Worm (Caenorhabditis elegans) whole organism, mixed stage, embryonic: ENCODE data around the gene F32D8.12.

Experiments
- ces-1 ChIP-seq: fragments of 150-350 bp; optimal IDR thresholded peaks from 2 replicates; lab custom pipeline; 2014; ENCODE audit warnings: missing biosample characterization, missing genetic modification reagents, missing genetic modification characterization
- elt-1 ChIP-seq: sonication (generic microtip); optimal IDR thresholded peaks from 2 replicates; lab custom pipeline; 2017; ENCODE audit warnings: missing genetic modification characterization, mild to moderate bottlenecking, missing compliant biosample characterization, antibody characterized with exemption, moderate library complexity, borderline replicate concordance; ENCODE audit not compliant: insufficient read depth
- lin-13 ChIP-seq: fragments of 150-350 bp; optimal IDR thresholded peaks from 2 replicates; lab custom pipeline; 2014; ENCODE audit warnings: missing biosample characterization, missing genetic modification characterization
- nhr-2 ChIP-seq: fragments of 150-350 bp; optimal IDR thresholded peaks from 2 replicates; lab custom pipeline; 2014; ENCODE audit warnings: missing biosample characterization, missing genetic modification characterization
- nhr-237 ChIP-seq: fragments of 150-350 bp; optimal IDR thresholded peaks from 2 replicates; lab custom pipeline; 2014; ENCODE audit warnings: missing biosample characterization, missing genetic modification characterization
- nhr-28 ChIP-seq: fragments of 150-350 bp; optimal IDR thresholded peaks from 2 replicates; lab custom pipeline; 2014; ENCODE audit warnings: missing biosample characterization, missing genetic modification characterization
- nhr-76 ChIP-seq: sonication (generic microtip); optimal IDR thresholded peaks from 2 replicates; lab custom pipeline; 2017; ENCODE audit warnings: missing biosample characterization, missing genetic modification characterization
- pha-4 ChIP-seq: fragments of 150-350 bp; optimal IDR thresholded peaks from 2 replicates; lab custom pipeline; 2018; ENCODE audit warnings: missing biosample characterization, missing genetic modification reagents, missing genetic modification characterization
- snpc-4 ChIP-seq: fragments of 150-350 bp; optimal IDR thresholded peaks from 2 replicates; lab custom pipeline; 2014; ENCODE audit warnings: missing biosample characterization, missing genetic modification characterization
- unc-39 ChIP-seq: fragments of 150-350 bp; optimal IDR thresholded peaks from 2 replicates; lab custom pipeline; 2014; ENCODE audit warnings: missing biosample characterization, missing genetic modification characterization
- ztf-11 ChIP-seq: fragments of 150-350 bp; optimal IDR thresholded peaks from 2 replicates; lab custom pipeline; 2014; ENCODE audit warnings: missing biosample characterization, missing genetic modification characterization

- no peak for TF ChIP-seq ztf-11 (tag; lab: Kevin White, UChicago)
- no peak for TF ChIP-seq snpc-4 (tag; lab: Kevin White, UChicago)
- no peak for TF ChIP-seq lin-13 (tag; lab: Kevin White, UChicago)
- no peak for TF ChIP-seq nhr-2 (tag; lab: Kevin White, UChicago)
- no peak for TF ChIP-seq elt-1
- TF ChIP-seq pha-4 (tag; lab: Kevin White, UChicago) = no peak
- TF ChIP-seq nhr-237 (tag; lab: Kevin White, UChicago) = no peak
- TF ChIP-seq unc-39 (tag; lab: Kevin White, UChicago) = no peak
- no peak for TF ChIP-seq ces-1
- no peak for TF ChIP-seq nhr-76 (tag; lab: Kevin White, UChicago)
- TF ChIP-seq nhr-28 (tag; lab: Kevin White, UChicago) = no peak
These were observed 46.5 kb upstream of the F32D8.12 start for ce11 chrV:10937294-10937693.
